Worm (Caenorhabditis elegans): ENCODE measurements around the gene F17E9.18.

ce11 chrIV:8360817-8361216, 13.9 kb upstream of the F17E9.18 start, which contains the start of gene sqv-1:
- no peak for TF ChIP-seq nhr-11 (tag; optimal IDR thresholded peaks at IDR 0.05)
- TF ChIP-seq ttx-3 (tag; optimal IDR thresholded peaks at IDR 0.05) = no peak
- no peak for TF ChIP-seq pqm-1 (tag; optimal IDR thresholded peaks at IDR 0.05)
- no peak for TF ChIP-seq npax-4 (tag; optimal IDR thresholded peaks at IDR 0.05)

All from whole organism, late embryonic.